Worm (Caenorhabditis elegans) whole organism, mixed stage, embryonic: ENCODE data around the gene vab-19.

Experiments used
- blmp-1 ChIP-seq: fragments of 150-350 bp; optimal IDR thresholded peaks from 2 replicates; lab custom pipeline; 2014; ENCODE audit warnings: missing biosample characterization, missing genetic modification characterization
- ces-1 ChIP-seq: fragments of 150-350 bp; optimal IDR thresholded peaks from 2 replicates; lab custom pipeline; 2014; ENCODE audit warnings: missing biosample characterization, missing genetic modification reagents, missing genetic modification characterization
- elt-3 ChIP-seq: fragments of 150-350 bp; optimal IDR thresholded peaks from 2 replicates; lab custom pipeline; 2014; ENCODE audit warnings: missing biosample characterization, missing genetic modification characterization
- flh-1 ChIP-seq: fragments of 200-800 bp; sonication (Bioruptor generic); optimal IDR thresholded peaks from 2 replicates; lab custom pipeline; 2018; ENCODE audit warnings: mild to moderate bottlenecking, missing genetic modification characterization, moderate library complexity, missing compliant biosample characterization
- lsy-2 ChIP-seq: fragments of 150-350 bp; optimal IDR thresholded peaks from 2 replicates; lab custom pipeline; 2014; ENCODE audit warnings: missing biosample characterization, missing genetic modification characterization
- nhr-76 ChIP-seq: sonication (generic microtip); optimal IDR thresholded peaks from 2 replicates; lab custom pipeline; 2017; ENCODE audit warnings: missing biosample characterization, missing genetic modification characterization
- sptf-1 ChIP-seq: sonication (generic microtip); optimal IDR thresholded peaks from 2 replicates; lab custom pipeline; 2017; ENCODE audit warnings: mild to moderate bottlenecking, missing genetic modification characterization, moderate library complexity, missing compliant biosample characterization
- unc-39 ChIP-seq: fragments of 150-350 bp; optimal IDR thresholded peaks from 2 replicates; lab custom pipeline; 2014; ENCODE audit warnings: missing biosample characterization, missing genetic modification characterization
- unc-62 ChIP-seq: fragments of 150-350 bp; optimal IDR thresholded peaks from 2 replicates; lab custom pipeline; 2014; ENCODE audit warnings: missing biosample characterization, missing genetic modification reagents, missing genetic modification characterization
- zip-8 ChIP-seq: fragments of 150-350 bp; optimal IDR thresholded peaks from 2 replicates; lab custom pipeline; 2014; ENCODE audit warnings: missing biosample characterization, missing genetic modification characterization
- ztf-11 ChIP-seq: fragments of 150-350 bp; optimal IDR thresholded peaks from 2 replicates; lab custom pipeline; 2014; ENCODE audit warnings: missing biosample characterization, missing genetic modification characterization

DNA sequence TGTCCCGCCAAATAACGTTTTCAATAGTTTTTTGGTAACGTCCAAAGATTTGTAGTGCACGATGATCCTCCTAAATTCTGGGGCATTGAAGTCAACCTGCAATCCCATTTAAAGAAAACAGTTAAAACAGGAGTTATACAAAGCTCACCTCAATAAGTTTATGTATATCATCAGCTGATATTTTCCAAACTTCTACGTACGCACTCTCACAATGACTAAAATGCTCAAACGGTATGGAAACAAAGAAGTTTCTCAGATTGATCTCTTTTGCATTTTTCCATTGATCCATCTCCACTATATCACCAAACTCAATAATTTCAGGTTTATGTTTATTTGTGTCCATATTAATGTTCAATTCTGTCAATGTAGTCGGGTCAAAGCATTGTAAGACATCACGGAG lies 31.5 kb upstream of the vab-19 start:
- TF ChIP-seq unc-62: no peak
- TF ChIP-seq lsy-2 (tag; lab: Kevin White, UChicago): no peak
- no peak for TF ChIP-seq ces-1 (GFP tag; lab: Kevin White, UChicago)
- no peak for TF ChIP-seq blmp-1
- TF ChIP-seq elt-3: no peak
- TF ChIP-seq nhr-76: no peak
- TF ChIP-seq unc-39 (tag; lab: Kevin White, UChicago): no peak
- no peak for TF ChIP-seq ztf-11 (tag; lab: Kevin White, UChicago)
- TF ChIP-seq sptf-1: no peak
- TF ChIP-seq flh-1: no peak
- TF ChIP-seq zip-8 (tag; lab: Kevin White, UChicago): no peak
